Worm (Caenorhabditis elegans) whole organism, L2 larva: ENCODE results near the gene egl-18.

Source experiments
- C34F6.9 ChIP-seq: fragments of 150-350 bp; optimal IDR thresholded peaks from 2 replicates; lab custom pipeline; 2014; ENCODE audit warnings: missing biosample characterization, missing genetic modification characterization
- F13H6.1 ChIP-seq: sonication (generic microtip); optimal IDR thresholded peaks from 2 replicates; lab custom pipeline; 2016; ENCODE audit warnings: missing genetic modification characterization, missing compliant biosample characterization
- R02D3.7 ChIP-seq: fragments of 150-350 bp; optimal IDR thresholded peaks from 2 replicates; lab custom pipeline; 2014; ENCODE audit warnings: missing biosample characterization, missing genetic modification characterization
- Y55F3AM.14 ChIP-seq: fragments of 200-800 bp; sonication (Bioruptor generic); optimal IDR thresholded peaks from 2 replicates; lab custom pipeline; 2018; ENCODE audit warnings: mild to moderate bottlenecking, missing genetic modification characterization, missing compliant biosample characterization
- ZK546.5 ChIP-seq: sonication (generic microtip); optimal IDR thresholded peaks from 2 replicates; lab custom pipeline; 2017; ENCODE audit warnings: missing biosample characterization, missing genetic modification characterization
- alr-1 ChIP-seq: fragments of 150-350 bp; optimal IDR thresholded peaks from 2 replicates; lab custom pipeline; 2014; ENCODE audit warnings: missing biosample characterization, missing genetic modification characterization
- aly-2 ChIP-seq: fragments of 150-350 bp; optimal IDR thresholded peaks from 2 replicates; lab custom pipeline; 2014; ENCODE audit warnings: missing biosample characterization, missing genetic modification characterization
- ceh-16 ChIP-seq: fragments of 150-350 bp; optimal IDR thresholded peaks from 2 replicates; lab custom pipeline; 2014; ENCODE audit warnings: missing biosample characterization, missing genetic modification characterization
- ceh-82 ChIP-seq: fragments of 150-350 bp; optimal IDR thresholded peaks from 2 replicates; lab custom pipeline; 2014; ENCODE audit warnings: missing biosample characterization, missing genetic modification characterization
- crh-2 ChIP-seq: sonication (generic microtip); optimal IDR thresholded peaks from 2 replicates; lab custom pipeline; 2017; ENCODE audit warnings: missing biosample characterization, missing genetic modification characterization
- egl-27 ChIP-seq: sonication (generic microtip); optimal IDR thresholded peaks from 3 replicates; lab custom pipeline; 2017; ENCODE audit warnings: missing biosample characterization, missing genetic modification reagents, missing genetic modification characterization
- elt-1 ChIP-seq: fragments of 150-350 bp; optimal IDR thresholded peaks from 2 replicates; lab custom pipeline; 2014; ENCODE audit warnings: missing biosample characterization, missing genetic modification characterization
- elt-3 ChIP-seq: sonication (generic microtip); optimal IDR thresholded peaks from 2 replicates; lab custom pipeline; 2017; ENCODE audit warnings: missing biosample characterization, missing genetic modification characterization
- lin-11 ChIP-seq: fragments of 150-350 bp; sonication (generic microtip); optimal IDR thresholded peaks from 2 replicates; lab custom pipeline; 2014; ENCODE audit warnings: missing biosample characterization, missing genetic modification characterization, inconsistent platforms, mixed read lengths
- lin-13 ChIP-seq: fragments of 150-350 bp; optimal IDR thresholded peaks from 2 replicates; lab custom pipeline; 2014; ENCODE audit warnings: missing biosample characterization, missing genetic modification reagents, missing genetic modification characterization
- lin-39 ChIP-seq: fragments of 150-350 bp; optimal IDR thresholded peaks from 2 replicates; lab custom pipeline; 2014; ENCODE audit warnings: missing biosample characterization, missing genetic modification reagents, missing genetic modification characterization
- lsy-2 ChIP-seq, 2 experiments: fragments of 150-350 bp in 1 of 2; sonication (generic microtip) in 1 of 2; optimal IDR thresholded peaks; 2 replicates each; lab custom pipeline; 2014 to 2017; ENCODE audit warnings: missing biosample characterization in 2 of 2, missing genetic modification characterization in 2 of 2
- mab-5 ChIP-seq: fragments of 150-350 bp; optimal IDR thresholded peaks from 2 replicates; lab custom pipeline; 2014; ENCODE audit warnings: missing biosample characterization, missing genetic modification characterization
- mbf-1 ChIP-seq: sonication (generic microtip); optimal IDR thresholded peaks from 2 replicates; lab custom pipeline; 2017; ENCODE audit warnings: missing biosample characterization, missing genetic modification characterization
- nhr-10 ChIP-seq: sonication (generic microtip); optimal IDR thresholded peaks from 2 replicates; lab custom pipeline; 2017; ENCODE audit warnings: missing biosample characterization, missing genetic modification characterization
- nhr-12 ChIP-seq: fragments of 150-350 bp; optimal IDR thresholded peaks from 2 replicates; lab custom pipeline; 2014; ENCODE audit warnings: missing biosample characterization, missing genetic modification characterization
- nhr-129 ChIP-seq: fragments of 150-350 bp; optimal IDR thresholded peaks from 2 replicates; lab custom pipeline; 2014; ENCODE audit warnings: missing biosample characterization, missing genetic modification characterization
- nhr-23 ChIP-seq: fragments of 150-350 bp; optimal IDR thresholded peaks from 2 replicates; lab custom pipeline; 2014; ENCODE audit warnings: missing biosample characterization, missing genetic modification reagents, missing genetic modification characterization
- nhr-237 ChIP-seq: fragments of 150-350 bp; optimal IDR thresholded peaks from 2 replicates; lab custom pipeline; 2014; ENCODE audit warnings: missing biosample characterization, missing genetic modification characterization
- nhr-25 ChIP-seq: fragments of 150-350 bp; sonication (generic microtip); optimal IDR thresholded peaks from 3 replicates; lab custom pipeline; 2014; ENCODE audit warnings: missing biosample characterization, missing genetic modification characterization
- nhr-6 ChIP-seq: fragments of 150-350 bp; optimal IDR thresholded peaks from 2 replicates; lab custom pipeline; 2014; ENCODE audit warnings: missing biosample characterization, missing genetic modification characterization
- sem-4 ChIP-seq: fragments of 150-350 bp; optimal IDR thresholded peaks from 2 replicates; lab custom pipeline; 2014; ENCODE audit warnings: missing biosample characterization, missing genetic modification reagents, missing genetic modification characterization
- sma-9 ChIP-seq, 2 experiments: fragments of 150-350 bp in 1 of 2; sonication (generic microtip) in 1 of 2; optimal IDR thresholded peaks; 2 replicates each; lab custom pipeline; 2014 to 2016; ENCODE audit warnings: missing genetic modification characterization in 2 of 2, mild to moderate bottlenecking in 1 of 2, missing biosample characterization in 1 of 2, missing compliant biosample characterization in 1 of 2, missing genetic modification reagents in 1 of 2, moderate library complexity in 1 of 2
- snpc-4 ChIP-seq: fragments of 150-350 bp; optimal IDR thresholded peaks from 2 replicates; lab custom pipeline; 2014; ENCODE audit warnings: missing biosample characterization, missing genetic modification characterization
- unc-39 ChIP-seq: fragments of 150-350 bp; optimal IDR thresholded peaks from 2 replicates; lab custom pipeline; 2014; ENCODE audit warnings: missing biosample characterization, missing genetic modification characterization
- unc-55 ChIP-seq: fragments of 150-350 bp; sonication (generic microtip); optimal IDR thresholded peaks from 3 replicates; lab custom pipeline; 2014; ENCODE audit warnings: missing biosample characterization, missing genetic modification reagents, missing genetic modification characterization
- unc-62 ChIP-seq: fragments of 150-350 bp; optimal IDR thresholded peaks from 2 replicates; lab custom pipeline; 2014; ENCODE audit warnings: missing biosample characterization, missing genetic modification reagents, missing genetic modification characterization
- ztf-11 ChIP-seq: sonication (generic microtip); optimal IDR thresholded peaks from 2 replicates; lab custom pipeline; 2017; ENCODE audit warnings: missing biosample characterization, missing genetic modification characterization

Gene egl-18

DNA sequence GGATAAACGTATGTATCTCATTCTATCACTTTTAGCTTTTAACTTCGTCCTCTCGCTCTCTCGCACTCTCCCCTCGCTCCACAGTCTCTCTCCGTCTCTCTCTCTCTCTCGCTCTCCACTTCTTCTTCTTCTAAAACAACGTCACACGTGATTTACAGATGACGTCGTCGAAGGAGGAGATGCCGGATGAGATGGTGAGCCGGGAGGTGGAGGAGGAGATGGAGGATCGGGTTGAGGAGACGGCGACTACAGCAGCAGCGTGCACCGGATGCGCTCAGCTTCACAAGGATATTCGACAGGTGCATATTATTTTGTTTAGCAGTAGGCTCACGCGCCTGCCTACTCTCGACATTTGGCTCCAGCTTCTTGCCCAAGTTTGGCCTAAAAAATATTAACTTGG, 15.7 kb downstream of the egl-18 start, which contains the start of gene elt-6:
elt-6 (plus strand) TSS at position 159 of the 400 bp plus-strand sequence.
- TF ChIP-seq Y55F3AM.14 (GFP tag; lab: Kevin White, UChicago): no peak
- peak; percentile 6 for TF ChIP-seq unc-55 (GFP tag; lab: Kevin White, UChicago)

DNA sequence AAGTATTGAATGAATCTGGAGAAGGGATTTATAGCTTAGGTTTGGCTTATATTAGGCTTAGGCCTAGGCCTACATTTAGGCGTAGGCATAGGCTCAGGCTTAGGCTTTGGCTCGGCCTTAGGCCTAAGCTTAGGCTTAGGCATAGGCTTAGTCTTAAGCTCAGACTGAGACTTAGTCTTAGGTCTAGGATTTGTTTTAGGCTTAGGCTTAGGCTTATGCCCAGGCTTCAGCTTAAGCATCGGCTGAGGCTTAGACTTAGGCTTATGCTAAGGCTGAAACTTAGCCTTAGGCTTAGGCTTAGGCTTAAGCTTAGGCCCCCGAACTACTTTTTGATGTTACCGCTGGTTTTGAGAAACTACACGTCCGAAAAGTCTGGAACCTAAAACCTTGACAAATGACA, 18.4 kb downstream of the egl-18 start:
- TF ChIP-seq nhr-25 (tag; lab: Kevin White, UChicago): no peak
- no peak for TF ChIP-seq unc-55 (GFP tag; lab: Kevin White, UChicago)
- TF ChIP-seq unc-39 (tag; lab: Kevin White, UChicago): no peak
- no peak for TF ChIP-seq nhr-10 (tag; lab: Kevin White, UChicago)
- TF ChIP-seq unc-62 (GFP tag; lab: Kevin White, UChicago): no peak
- TF ChIP-seq nhr-129 (tag; lab: Kevin White, UChicago): no peak
- TF ChIP-seq ceh-16: no peak
- TF ChIP-seq alr-1 (tag; lab: Kevin White, UChicago): no peak
- TF ChIP-seq elt-3 (tag; lab: Kevin White, UChicago): no peak
- TF ChIP-seq ztf-11: no peak
- TF ChIP-seq F13H6.1 (tag; lab: Kevin White, UChicago): no peak
- no peak for TF ChIP-seq sma-9 (GFP tag; optimal IDR thresholded peaks at IDR 0.05; lab: Kevin White, UChicago)
- TF ChIP-seq sma-9 (tag; optimal IDR thresholded peaks at IDR 0.05; lab: Kevin White, UChicago): no peak
- no peak for TF ChIP-seq R02D3.7 (tag; lab: Kevin White, UChicago)
- TF ChIP-seq mab-5 (tag; lab: Kevin White, UChicago): no peak
- no peak for TF ChIP-seq lin-11
- TF ChIP-seq aly-2: no peak
- no peak for TF ChIP-seq crh-2
- no peak for TF ChIP-seq nhr-237 (tag; lab: Kevin White, UChicago)
- TF ChIP-seq mbf-1 (tag; lab: Kevin White, UChicago): no peak

DNA sequence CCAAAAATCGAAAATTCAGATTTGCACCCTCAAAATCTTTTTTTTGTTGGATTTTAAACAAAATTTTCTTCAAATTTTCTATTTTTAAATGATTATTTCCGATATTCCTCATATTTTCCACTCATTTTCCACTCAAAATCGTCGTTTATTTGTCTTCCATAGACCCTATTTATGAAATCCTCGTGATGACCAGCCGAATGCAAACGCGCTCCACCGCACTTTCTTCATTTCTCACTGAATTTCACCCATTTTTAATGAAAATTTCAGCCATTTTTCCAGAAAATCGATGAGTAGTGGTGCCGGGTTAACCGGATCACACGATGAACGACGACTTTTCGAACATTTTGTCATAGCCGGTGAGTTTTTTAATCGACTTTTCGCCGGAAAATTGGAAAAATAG, 21.6 kb downstream of the egl-18 start, which contains the start of gene denn-4:
denn-4 (plus strand) TSS at position 280 of the 400 bp plus-strand sequence.
- TF ChIP-seq C34F6.9 (tag; lab: Kevin White, UChicago): peak; percentile 29
- peak; percentile 1 for TF ChIP-seq nhr-129 (tag; lab: Kevin White, UChicago)
- no peak for TF ChIP-seq crh-2
- peak; percentile 25 for TF ChIP-seq unc-55 (GFP tag; lab: Kevin White, UChicago)
- peak in 1 of 2 experiments; percentile 52 for TF ChIP-seq lsy-2 (tag; optimal IDR thresholded peaks at IDR 0.05; lab: Kevin White, UChicago)

DNA sequence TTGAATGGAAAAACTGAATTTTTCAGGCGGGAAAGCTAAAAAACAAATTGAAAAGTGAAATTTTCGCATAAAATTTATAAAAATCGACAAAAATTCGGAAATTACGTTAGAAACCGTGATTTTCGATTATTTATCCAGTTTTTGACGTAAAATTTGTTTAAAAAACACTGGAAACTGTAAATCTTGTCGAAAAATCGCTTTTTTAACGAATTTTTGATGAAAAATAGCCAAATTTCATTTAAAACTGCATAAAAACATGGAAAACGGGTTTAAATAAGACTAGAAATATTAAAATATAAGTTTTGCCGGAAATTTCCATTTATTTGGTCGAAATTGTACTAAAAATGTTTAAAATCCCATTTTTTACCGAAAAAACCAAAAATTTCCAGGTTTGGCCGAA, 22.1 kb downstream of the egl-18 start:
- no peak for TF ChIP-seq lin-39 (tag; lab: Kevin White, UChicago)
- TF ChIP-seq F13H6.1 (tag; lab: Kevin White, UChicago): no peak
- TF ChIP-seq ceh-16: no peak
- no peak for TF ChIP-seq sma-9 (GFP tag; optimal IDR thresholded peaks at IDR 0.05; lab: Kevin White, UChicago)
- TF ChIP-seq sma-9 (tag; optimal IDR thresholded peaks at IDR 0.05; lab: Kevin White, UChicago): no peak
- TF ChIP-seq aly-2: no peak
- TF ChIP-seq egl-27 (tag; lab: Kevin White, UChicago): no peak
- TF ChIP-seq alr-1 (tag; lab: Kevin White, UChicago): no peak
- no peak for TF ChIP-seq sem-4 (tag; lab: Kevin White, UChicago)
- no peak for TF ChIP-seq unc-62 (GFP tag; lab: Kevin White, UChicago)
- no peak for TF ChIP-seq ZK546.5 (tag; lab: Kevin White, UChicago)
- TF ChIP-seq ceh-82 (tag; lab: Kevin White, UChicago): no peak
- no peak for TF ChIP-seq snpc-4
- TF ChIP-seq elt-1 (tag; lab: Kevin White, UChicago): no peak
- TF ChIP-seq nhr-23 (tag; lab: Kevin White, UChicago): no peak
- TF ChIP-seq, all 48 proteins: peak for 0

DNA sequence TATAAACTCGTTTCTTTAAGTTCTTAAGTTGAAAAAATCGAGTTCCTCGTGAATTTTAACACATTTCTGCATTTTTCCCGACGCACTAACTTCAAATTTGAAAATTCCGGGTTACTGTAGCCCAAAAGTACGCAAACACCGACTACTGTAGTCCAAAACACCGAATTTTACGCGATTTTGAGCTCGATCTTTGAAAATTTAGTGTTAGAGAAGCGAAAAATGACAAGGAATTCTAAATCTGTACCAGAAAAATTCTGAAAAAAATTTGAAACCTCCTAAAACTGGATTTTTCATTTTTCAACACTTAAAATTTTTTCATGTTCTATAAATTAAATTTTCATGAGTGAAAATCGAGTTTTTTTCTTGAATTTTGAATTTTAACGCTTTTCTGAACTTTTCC, 43.1 kb downstream of the egl-18 start:
- TF ChIP-seq snpc-4 (no peak), lin-11 (no peak), nhr-25 (tag; lab: Kevin White, UChicago) (no peak), lin-13 (GFP tag; lab: Kevin White, UChicago) (no peak), nhr-12 (tag; lab: Kevin White, UChicago) (no peak), unc-55 (GFP tag; lab: Kevin White, UChicago) (no peak), elt-1 (tag; lab: Kevin White, UChicago) (no peak), crh-2 (no peak), mbf-1 (tag; lab: Kevin White, UChicago) (no peak), nhr-10 (tag; lab: Kevin White, UChicago) (no peak), Y55F3AM.14 (GFP tag; lab: Kevin White, UChicago) (no peak), nhr-6 (tag; lab: Kevin White, UChicago) (no peak), C34F6.9 (tag; lab: Kevin White, UChicago) (no peak), nhr-23 (tag; lab: Kevin White, UChicago) (no peak), ceh-82 (tag; lab: Kevin White, UChicago) (no peak), ZK546.5 (tag; lab: Kevin White, UChicago) (no peak)
